Worm (Caenorhabditis elegans) whole organism, young adult: ENCODE data around the gene fbxb-55.

Experiments
- B0019.2 ChIP-seq: fragments of 200-800 bp; sonication (Bioruptor generic); conservative IDR thresholded peaks from 2 replicates; pipeline ENCODE4 v1.3.6; 2022; ENCODE audit warnings: missing genetic modification reagents, missing genetic modification characterization, missing compliant biosample characterization
- B0035.1 ChIP-seq: sonication (generic microtip); optimal IDR thresholded peaks from 2 replicates; lab custom pipeline; 2016; ENCODE audit warnings: missing genetic modification characterization, mild to moderate bottlenecking, missing compliant biosample characterization, missing genotype, missing genetic modification reagents
- B0336.3 ChIP-seq: fragments of 200-800 bp; sonication (Bioruptor generic); IDR thresholded peaks from 2 replicates; pipeline ENCODE4 v1.3.6; 2022; ENCODE audit warnings: missing genetic modification characterization, missing compliant biosample characterization
- Y95B8A.8 ChIP-seq: fragments of 200-800 bp; sonication (Bioruptor generic); IDR thresholded peaks from 2 replicates; pipeline ENCODE4 v1.3.6; 2022; ENCODE audit warnings: missing genetic modification reagents, missing genetic modification characterization, missing compliant biosample characterization
- hmg-1.2 ChIP-seq: fragments of 200-800 bp; sonication (Bioruptor generic); IDR thresholded peaks from 2 replicates; pipeline ENCODE4 v1.3.6; 2022; ENCODE audit warnings: missing genetic modification reagents, missing genetic modification characterization, missing compliant biosample characterization
- nfya-1 ChIP-seq: sonication (generic microtip); optimal IDR thresholded peaks from 2 replicates; lab custom pipeline; 2017; ENCODE audit warnings: antibody characterized with exemption, missing compliant biosample characterization, missing genetic modification characterization, borderline replicate concordance; ENCODE audit not compliant: insufficient read depth
- snpc-4 ChIP-seq, 5 experiments: fragments of 150-350 bp in 1 of 5; sonication (generic microtip) in 4 of 5; optimal IDR thresholded peaks; 2 replicates each; lab custom pipeline; 2014 to 2018; ENCODE audit warnings: missing genetic modification characterization in 5 of 5, missing biosample characterization in 3 of 5, antibody characterized with exemption in 2 of 5, mild to moderate bottlenecking in 2 of 5, missing compliant biosample characterization in 2 of 5, missing genotype in 2 of 5, moderate library complexity in 2 of 5, missing genetic modification reagents in 1 of 5

DNA sequence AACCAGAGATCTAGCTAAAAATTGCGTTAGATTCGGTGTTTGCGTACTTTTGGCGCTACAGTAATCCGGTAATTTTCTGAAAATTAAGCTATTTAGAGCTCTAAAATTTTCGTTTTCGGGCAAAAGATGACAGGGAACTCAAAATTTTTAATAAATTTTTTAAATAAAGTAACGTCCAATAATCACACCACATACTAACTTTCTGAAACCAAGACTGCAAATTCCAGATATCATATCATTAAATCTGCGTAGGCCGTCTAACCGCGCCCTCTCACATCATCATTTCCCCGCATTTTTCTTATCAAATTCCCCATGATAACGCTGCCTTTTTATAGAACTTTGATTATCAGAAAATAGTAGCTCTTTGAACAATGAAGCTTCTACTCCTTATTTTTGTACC, 48.9 kb downstream of the fbxb-55 start, which contains the start of gene drd-50:
- no peak for TF ChIP-seq B0336.3 (GFP tag; lab: Robert Waterston, UW)
- no peak for TF ChIP-seq snpc-4 (GFP tag; optimal IDR thresholded peaks at IDR 0.05; lab: Kevin White, UChicago)
- no peak for TF ChIP-seq snpc-4 (tag; optimal IDR thresholded peaks at IDR 0.05; lab: Kevin White, UChicago)
- no peak for TF ChIP-seq nfya-1 (tag; lab: Kevin White, UChicago)
- no peak for TF ChIP-seq B0019.2 (GFP tag; lab: Robert Waterston, UW)
- TF ChIP-seq Y95B8A.8 (GFP tag; lab: Robert Waterston, UW): no peak
- TF ChIP-seq hmg-1.2 (GFP tag; lab: Robert Waterston, UW): no peak
- no peak for TF ChIP-seq B0035.1 (tag; lab: Kevin White, UChicago)
